Worm (Caenorhabditis elegans) whole organism, L2 larva: ENCODE measurements around the gene Y51H4A.941.
"Not testable (repeated sequence)": the region's sequence is repeated elsewhere in the genome, so short reads cannot be mapped to it uniquely, and the experiment has no call there.

Experiments
- C34F6.9 ChIP-seq: fragments of 150-350 bp; optimal IDR thresholded peaks from 2 replicates; lab custom pipeline; 2014; ENCODE audit warnings: missing biosample characterization, missing genetic modification characterization
- F13H6.1 ChIP-seq: sonication (generic microtip); optimal IDR thresholded peaks from 2 replicates; lab custom pipeline; 2016; ENCODE audit warnings: missing genetic modification characterization, missing compliant biosample characterization
- ZK546.5 ChIP-seq: sonication (generic microtip); optimal IDR thresholded peaks from 2 replicates; lab custom pipeline; 2017; ENCODE audit warnings: missing biosample characterization, missing genetic modification characterization
- alr-1 ChIP-seq: fragments of 150-350 bp; optimal IDR thresholded peaks from 2 replicates; lab custom pipeline; 2014; ENCODE audit warnings: missing biosample characterization, missing genetic modification characterization
- aly-2 ChIP-seq: fragments of 150-350 bp; optimal IDR thresholded peaks from 2 replicates; lab custom pipeline; 2014; ENCODE audit warnings: missing biosample characterization, missing genetic modification characterization
- ama-1 ChIP-seq: fragments of 150-350 bp; optimal IDR thresholded peaks from 2 replicates; lab custom pipeline; 2018; ENCODE audit warnings: inconsistent platforms
- blmp-1 ChIP-seq: sonication (generic microtip); optimal IDR thresholded peaks from 2 replicates; lab custom pipeline; 2017; ENCODE audit warnings: missing genetic modification characterization, mild to moderate bottlenecking, missing compliant biosample characterization, antibody characterized with exemption, moderate library complexity; ENCODE audit not compliant: insufficient read depth
- ceh-16 ChIP-seq: fragments of 150-350 bp; optimal IDR thresholded peaks from 2 replicates; lab custom pipeline; 2014; ENCODE audit warnings: missing biosample characterization, missing genetic modification characterization
- crh-2 ChIP-seq: sonication (generic microtip); optimal IDR thresholded peaks from 2 replicates; lab custom pipeline; 2017; ENCODE audit warnings: missing biosample characterization, missing genetic modification characterization
- dmd-4 ChIP-seq: sonication (generic microtip); optimal IDR thresholded peaks from 2 replicates; lab custom pipeline; 2017; ENCODE audit warnings: missing biosample characterization, missing genetic modification characterization
- egl-27 ChIP-seq: sonication (generic microtip); optimal IDR thresholded peaks from 3 replicates; lab custom pipeline; 2017; ENCODE audit warnings: missing biosample characterization, missing genetic modification reagents, missing genetic modification characterization
- elt-1 ChIP-seq: fragments of 150-350 bp; optimal IDR thresholded peaks from 2 replicates; lab custom pipeline; 2014; ENCODE audit warnings: missing biosample characterization, missing genetic modification characterization
- fos-1 ChIP-seq: fragments of 150-350 bp; optimal IDR thresholded peaks from 2 replicates; lab custom pipeline; 2014; ENCODE audit warnings: missing biosample characterization, missing genetic modification characterization
- gmeb-1 ChIP-seq: fragments of 150-350 bp; optimal IDR thresholded peaks from 2 replicates; lab custom pipeline; 2014; ENCODE audit warnings: missing biosample characterization, missing genetic modification characterization
- lin-11 ChIP-seq: fragments of 150-350 bp; sonication (generic microtip); optimal IDR thresholded peaks from 2 replicates; lab custom pipeline; 2014; ENCODE audit warnings: missing biosample characterization, missing genetic modification characterization, inconsistent platforms, mixed read lengths
- lin-13 ChIP-seq: fragments of 150-350 bp; optimal IDR thresholded peaks from 2 replicates; lab custom pipeline; 2014; ENCODE audit warnings: missing biosample characterization, missing genetic modification reagents, missing genetic modification characterization
- lin-39 ChIP-seq: fragments of 150-350 bp; optimal IDR thresholded peaks from 2 replicates; lab custom pipeline; 2014; ENCODE audit warnings: missing biosample characterization, missing genetic modification reagents, missing genetic modification characterization
- lsy-2 ChIP-seq, 2 experiments: fragments of 150-350 bp in 1 of 2; sonication (generic microtip) in 1 of 2; optimal IDR thresholded peaks; 2 replicates each; lab custom pipeline; 2014 to 2017; ENCODE audit warnings: missing biosample characterization in 2 of 2, missing genetic modification characterization in 2 of 2
- mab-5 ChIP-seq: fragments of 150-350 bp; optimal IDR thresholded peaks from 2 replicates; lab custom pipeline; 2014; ENCODE audit warnings: missing biosample characterization, missing genetic modification characterization
- mdl-1 ChIP-seq, 2 experiments: fragments of 150-350 bp in 1 of 2; sonication (generic microtip) in 1 of 2; optimal IDR thresholded peaks; 2 replicates each; lab custom pipeline; 2017; ENCODE audit warnings: missing biosample characterization in 2 of 2, missing genetic modification characterization in 2 of 2
- nhr-10 ChIP-seq: sonication (generic microtip); optimal IDR thresholded peaks from 2 replicates; lab custom pipeline; 2017; ENCODE audit warnings: missing biosample characterization, missing genetic modification characterization
- nhr-12 ChIP-seq: fragments of 150-350 bp; optimal IDR thresholded peaks from 2 replicates; lab custom pipeline; 2014; ENCODE audit warnings: missing biosample characterization, missing genetic modification characterization
- nhr-129 ChIP-seq: fragments of 150-350 bp; optimal IDR thresholded peaks from 2 replicates; lab custom pipeline; 2014; ENCODE audit warnings: missing biosample characterization, missing genetic modification characterization
- nhr-21 ChIP-seq: fragments of 150-350 bp; optimal IDR thresholded peaks from 2 replicates; lab custom pipeline; 2014; ENCODE audit warnings: missing biosample characterization, missing genetic modification characterization
- nhr-23 ChIP-seq: fragments of 150-350 bp; optimal IDR thresholded peaks from 2 replicates; lab custom pipeline; 2014; ENCODE audit warnings: missing biosample characterization, missing genetic modification reagents, missing genetic modification characterization
- nhr-25 ChIP-seq: fragments of 150-350 bp; sonication (generic microtip); optimal IDR thresholded peaks from 3 replicates; lab custom pipeline; 2014; ENCODE audit warnings: missing biosample characterization, missing genetic modification characterization
- nhr-6 ChIP-seq: fragments of 150-350 bp; optimal IDR thresholded peaks from 2 replicates; lab custom pipeline; 2014; ENCODE audit warnings: missing biosample characterization, missing genetic modification characterization
- nhr-77 ChIP-seq: fragments of 150-350 bp; optimal IDR thresholded peaks from 2 replicates; lab custom pipeline; 2014; ENCODE audit warnings: missing biosample characterization, missing genetic modification characterization
- peb-1 ChIP-seq: fragments of 150-350 bp; optimal IDR thresholded peaks from 2 replicates; lab custom pipeline; 2014; ENCODE audit warnings: missing biosample characterization, missing genetic modification characterization
- sem-4 ChIP-seq: fragments of 150-350 bp; optimal IDR thresholded peaks from 2 replicates; lab custom pipeline; 2014; ENCODE audit warnings: missing biosample characterization, missing genetic modification reagents, missing genetic modification characterization
- skn-1 ChIP-seq: sonication (generic microtip); optimal IDR thresholded peaks from 2 replicates; lab custom pipeline; 2017; ENCODE audit warnings: missing biosample characterization, missing genetic modification characterization
- sma-3 ChIP-seq: sonication (generic microtip); optimal IDR thresholded peaks from 2 replicates; lab custom pipeline; 2016; ENCODE audit warnings: missing genetic modification reagents, missing genetic modification characterization, missing compliant biosample characterization
- sma-9 ChIP-seq, 2 experiments: fragments of 150-350 bp in 1 of 2; sonication (generic microtip) in 1 of 2; optimal IDR thresholded peaks; 2 replicates each; lab custom pipeline; 2014 to 2016; ENCODE audit warnings: missing genetic modification characterization in 2 of 2, mild to moderate bottlenecking in 1 of 2, missing biosample characterization in 1 of 2, missing compliant biosample characterization in 1 of 2, missing genetic modification reagents in 1 of 2, moderate library complexity in 1 of 2
- snpc-4 ChIP-seq: fragments of 150-350 bp; optimal IDR thresholded peaks from 2 replicates; lab custom pipeline; 2014; ENCODE audit warnings: missing biosample characterization, missing genetic modification characterization
- unc-55 ChIP-seq: fragments of 150-350 bp; sonication (generic microtip); optimal IDR thresholded peaks from 3 replicates; lab custom pipeline; 2014; ENCODE audit warnings: missing biosample characterization, missing genetic modification reagents, missing genetic modification characterization
- zag-1 ChIP-seq: fragments of 150-350 bp; optimal IDR thresholded peaks from 2 replicates; lab custom pipeline; 2014; ENCODE audit warnings: missing biosample characterization, missing genetic modification characterization
- ztf-1 ChIP-seq: fragments of 200-800 bp; sonication (Bioruptor generic); conservative IDR thresholded peaks from 2 replicates; pipeline ENCODE4 v1.3.6; 2022; ENCODE audit warnings: missing genetic modification characterization, missing compliant biosample characterization
- ztf-11 ChIP-seq: sonication (generic microtip); optimal IDR thresholded peaks from 2 replicates; lab custom pipeline; 2017; ENCODE audit warnings: missing biosample characterization, missing genetic modification characterization
- ztf-4 ChIP-seq: fragments of 150-350 bp; optimal IDR thresholded peaks from 2 replicates; lab custom pipeline; 2014; ENCODE audit warnings: missing biosample characterization, missing genetic modification characterization

The Y51H4A.941 gene

DNA sequence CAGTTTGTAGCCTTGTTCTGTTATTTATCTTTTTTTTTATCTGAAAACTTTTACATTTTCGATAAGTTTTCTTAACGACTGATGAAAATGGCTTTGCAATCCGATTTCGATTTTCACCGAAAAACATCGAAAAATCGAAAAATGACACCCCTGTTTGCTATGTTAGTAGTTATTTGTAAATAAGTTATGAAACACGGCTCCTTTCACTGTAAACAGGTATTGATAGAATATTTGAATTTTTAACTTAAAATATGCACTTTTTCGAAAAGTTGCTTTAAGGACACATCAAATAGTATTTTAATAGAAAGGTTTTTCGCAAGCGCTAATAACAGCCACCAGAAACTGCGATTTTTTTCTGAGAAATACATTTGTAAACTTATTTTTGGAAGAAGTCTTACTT lies 2.0 kb upstream of the Y51H4A.941 start:
- TF ChIP-seq sem-4 (no peak), peb-1 (no peak), ztf-4 (tag; lab: Kevin White, UChicago) (no peak), unc-55 (GFP tag; lab: Kevin White, UChicago) (peak; percentile 20), lsy-2 (tag; optimal IDR thresholded peaks at IDR 0.05; lab: Kevin White, UChicago) (no peak)

DNA sequence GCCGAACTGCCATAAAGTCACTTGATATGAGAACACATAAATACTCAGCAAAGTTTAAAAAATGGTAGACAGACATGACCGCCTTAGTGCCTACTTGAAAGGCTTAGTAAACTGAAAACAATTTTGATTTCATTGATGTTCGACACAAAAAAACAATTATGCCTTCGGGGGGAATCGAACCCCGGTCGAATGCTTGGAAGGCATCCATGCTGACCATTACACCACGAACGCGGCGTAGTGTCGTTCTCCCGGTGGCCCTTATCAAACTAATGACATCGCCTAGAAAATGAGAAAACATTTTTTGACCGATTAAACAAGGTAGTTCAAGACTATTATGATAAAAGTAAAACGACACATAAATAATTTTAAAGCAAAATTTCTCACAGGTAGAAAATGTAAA lies 10.2 kb downstream of the Y51H4A.941 start:
- TF ChIP-seq mdl-1 (tag; optimal IDR thresholded peaks at IDR 0.05; lab: Kevin White, UChicago) (no peak), lin-39 (no peak), skn-1 (tag; lab: Kevin White, UChicago) (no peak), lin-11 (tag; lab: Kevin White, UChicago) (peak; percentile 21), fos-1 (tag; lab: Kevin White, UChicago) (peak; percentile 53), nhr-23 (tag; lab: Kevin White, UChicago) (no peak), ztf-4 (tag; lab: Kevin White, UChicago) (no peak), nhr-25 (peak; percentile 4), elt-1 (no peak), unc-55 (GFP tag; lab: Kevin White, UChicago) (peak; percentile 10), sma-9 (GFP tag; optimal IDR thresholded peaks at IDR 0.05; lab: Kevin White, UChicago) (no peak), sma-9 (tag; optimal IDR thresholded peaks at IDR 0.05; lab: Kevin White, UChicago) (no peak), dmd-4 (tag; lab: Kevin White, UChicago) (no peak), nhr-6 (tag; lab: Kevin White, UChicago) (no peak), crh-2 (tag; lab: Kevin White, UChicago) (peak; percentile 1), nhr-12 (tag; lab: Kevin White, UChicago) (no peak), sma-3 (GFP tag; lab: Kevin White, UChicago) (peak; percentile 52), gmeb-1 (tag; lab: Kevin White, UChicago) (peak; percentile 48), peb-1 (no peak), snpc-4 (tag; lab: Kevin White, UChicago) (no peak), nhr-77 (tag; lab: Kevin White, UChicago) (no peak), ztf-11 (tag; lab: Kevin White, UChicago) (no peak), F13H6.1 (no peak)

DNA sequence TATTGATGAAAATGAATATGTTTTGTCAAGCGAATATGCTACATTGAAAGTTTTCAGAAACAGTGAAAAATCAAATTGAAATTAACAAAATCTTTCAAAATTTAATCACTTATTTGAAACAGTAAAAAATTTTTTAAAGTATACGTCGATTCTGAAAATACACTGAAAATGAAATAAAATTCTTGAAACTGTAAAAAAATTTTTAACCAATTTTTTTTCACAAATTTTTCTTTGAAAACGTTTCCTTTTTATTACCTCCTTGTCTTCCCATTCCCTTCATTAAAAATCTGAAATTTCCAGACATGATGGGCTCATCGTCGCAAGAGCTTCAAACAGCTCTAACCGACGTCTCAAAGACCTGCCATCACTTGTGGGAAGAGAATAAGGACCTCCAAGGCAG lies 30.4 kb downstream of the Y51H4A.941 start, which contains the start of gene sta-1:
sta-1 (plus strand) TSS at position 301 of the 400 bp plus-strand sequence.
- TF ChIP-seq nhr-129, ztf-11, crh-2 (tag; lab: Kevin White, UChicago): not testable (repeated sequence)
- TF ChIP-seq, all 48 proteins: peak for 0; not testable (repeated sequence) for 48

- TF ChIP-seq crh-2 (tag; lab: Kevin White, UChicago), result peak; percentile 19
- no peak for TF ChIP-seq ZK546.5 (tag; lab: Kevin White, UChicago)
- peak; percentile 53 for TF ChIP-seq fos-1 (tag; lab: Kevin White, UChicago)
- peak; percentile 52 to 74 for TF ChIP-seq lsy-2 (tag; optimal IDR thresholded peaks at IDR 0.05; lab: Kevin White, UChicago)
- TF ChIP-seq egl-27 (tag; lab: Kevin White, UChicago), result peak; percentile 9
- no peak for TF ChIP-seq peb-1
- TF ChIP-seq nhr-129 (tag; lab: Kevin White, UChicago), result peak; percentile 86
- peak; percentile 2 for TF ChIP-seq lin-13 (GFP tag; lab: Kevin White, UChicago)
- TF ChIP-seq zag-1 (tag; lab: Kevin White, UChicago), result peak; percentile 24
- TF ChIP-seq blmp-1 (tag; lab: Kevin White, UChicago), result no peak
- TF ChIP-seq C34F6.9 (tag; lab: Kevin White, UChicago), result peak; percentile 83
- peak; percentile 84 for TF ChIP-seq unc-55 (GFP tag; lab: Kevin White, UChicago)
- no peak for TF ChIP-seq gmeb-1 (tag; lab: Kevin White, UChicago)
- peak; percentile 52 for TF ChIP-seq lin-11 (tag; lab: Kevin White, UChicago)
- TF ChIP-seq nhr-6 (tag; lab: Kevin White, UChicago), result peak; percentile 20
- peak; percentile 40 for TF ChIP-seq F13H6.1
- no peak for TF ChIP-seq ceh-16 (tag; lab: Kevin White, UChicago)
Observed at ce11 chrIV:16663591-16663990, 30.9 kb downstream of the Y51H4A.941 start.

- TF ChIP-seq nhr-21 (tag; lab: Kevin White, UChicago) (no peak), nhr-23 (tag; lab: Kevin White, UChicago) (no peak), mab-5 (tag; lab: Kevin White, UChicago) (no peak), blmp-1 (tag; lab: Kevin White, UChicago) (no peak), ama-1 (lab: Kevin White, UChicago) (no peak), sma-3 (GFP tag; lab: Kevin White, UChicago) (no peak), crh-2 (tag; lab: Kevin White, UChicago) (no peak), lin-39 (no peak), nhr-10 (tag; lab: Kevin White, UChicago) (no peak), nhr-12 (tag; lab: Kevin White, UChicago) (no peak), sem-4 (no peak), aly-2 (tag; lab: Kevin White, UChicago) (no peak), ztf-1 (no peak), alr-1 (tag; lab: Kevin White, UChicago) (no peak), sma-9 (GFP tag; optimal IDR thresholded peaks at IDR 0.05; lab: Kevin White, UChicago) (no peak), sma-9 (tag; optimal IDR thresholded peaks at IDR 0.05; lab: Kevin White, UChicago) (no peak)
Observed at ce11 chrIV:16659475-16659874, 35.0 kb downstream of the Y51H4A.941 start.
